Worm (Caenorhabditis elegans) whole organism, L1 larva: Measurements from ENCODE around the gene mec-4.
A peak's percentile ranks its signal among the peaks of the same experiment; 100 is the strongest.

ENCODE experiments used
- C16A3.4 ChIP-seq: fragments of 150-350 bp; optimal IDR thresholded peaks from 2 replicates; lab custom pipeline; 2014; ENCODE audit warnings: missing biosample characterization, missing genetic modification characterization
- C34B4.2 ChIP-seq: sonication (generic microtip); optimal IDR thresholded peaks from 2 replicates; lab custom pipeline; 2017; ENCODE audit warnings: mild to moderate bottlenecking, missing genetic modification characterization, missing compliant biosample characterization
- F16B12.6 ChIP-seq: fragments of 150-350 bp; optimal IDR thresholded peaks from 2 replicates; lab custom pipeline; 2014; ENCODE audit warnings: missing biosample characterization, missing genetic modification characterization
- Y116A8C.19 ChIP-seq: sonication (generic microtip); optimal IDR thresholded peaks from 2 replicates; lab custom pipeline; 2016; ENCODE audit warnings: missing compliant biosample characterization, missing genetic modification characterization, borderline replicate concordance
- ama-1 ChIP-seq: fragments of 150-350 bp; optimal IDR thresholded peaks from 2 replicates; lab custom pipeline; 2014
- blmp-1 ChIP-seq: fragments of 150-350 bp; optimal IDR thresholded peaks from 2 replicates; lab custom pipeline; 2014; ENCODE audit warnings: missing biosample characterization, missing genetic modification characterization
- ceh-8 ChIP-seq: fragments of 200-800 bp; sonication (Bioruptor generic); optimal IDR thresholded peaks from 2 replicates; lab custom pipeline; 2018; ENCODE audit warnings: mild to moderate bottlenecking, missing genetic modification characterization, moderate library complexity, missing compliant biosample characterization
- ceh-88 ChIP-seq: fragments of 200-800 bp; sonication (Bioruptor generic); IDR thresholded peaks from 2 replicates; pipeline ENCODE4 v1.3.6; 2022; ENCODE audit warnings: missing genetic modification characterization, missing compliant biosample characterization
- ces-1 ChIP-seq: fragments of 150-350 bp; optimal IDR thresholded peaks from 2 replicates; lab custom pipeline; 2014; ENCODE audit warnings: missing biosample characterization, missing genetic modification reagents, missing genetic modification characterization
- dpl-1 ChIP-seq, 3 experiments: fragments of 150-350 bp in 2 of 3; sonication (generic microtip) in 1 of 3; optimal IDR thresholded peaks; 2 replicates each; lab custom pipeline; 2014 to 2017; ENCODE audit warnings: missing biosample characterization in 3 of 3, missing genetic modification characterization in 3 of 3, missing genetic modification reagents in 3 of 3
- dsc-1 ChIP-seq: sonication (generic microtip); optimal IDR thresholded peaks from 2 replicates; lab custom pipeline; 2016; ENCODE audit warnings: mild to moderate bottlenecking, missing genetic modification characterization, missing compliant biosample characterization
- efl-1 ChIP-seq, 4 experiments: fragments of 150-350 bp; optimal IDR thresholded peaks in 3 of 4; peaks in 1 of 4; 1 replicate in 1 of 4; 2 replicates in 3 of 4; lab custom pipeline; 2014; ENCODE audit warnings: missing biosample characterization in 2 of 4, missing genetic modification characterization in 2 of 4, missing genetic modification reagents in 2 of 4
- efl-3 ChIP-seq: fragments of 200-800 bp; sonication (Bioruptor generic); optimal IDR thresholded peaks from 2 replicates; lab custom pipeline; 2018; ENCODE audit warnings: mild to moderate bottlenecking, missing genetic modification characterization, missing compliant biosample characterization
- egl-13 ChIP-seq: sonication (generic microtip); optimal IDR thresholded peaks from 2 replicates; lab custom pipeline; 2016; ENCODE audit warnings: missing genotype, missing genetic modification reagents, missing genetic modification characterization, missing compliant biosample characterization
- elt-2 ChIP-seq: sonication (generic microtip); optimal IDR thresholded peaks from 2 replicates; lab custom pipeline; 2016; ENCODE audit warnings: missing genetic modification characterization, mild to moderate bottlenecking, inconsistent platforms, missing compliant biosample characterization, missing genetic modification reagents
- elt-3 ChIP-seq, 6 experiments: fragments of 150-350 bp in 1 of 6; sonication (generic microtip); optimal IDR thresholded peaks; 2 replicates each; lab custom pipeline; 2017 to 2018; ENCODE audit warnings: missing biosample characterization in 6 of 6, missing genetic modification characterization in 6 of 6, inconsistent platforms in 1 of 6
- ets-5 ChIP-seq: fragments of 200-800 bp; sonication (Bioruptor generic); IDR thresholded peaks from 2 replicates; pipeline ENCODE4 v1.3.6; 2022; ENCODE audit warnings: missing genetic modification characterization, missing compliant biosample characterization
- fkh-10 ChIP-seq: sonication (generic microtip); optimal IDR thresholded peaks from 2 replicates; lab custom pipeline; 2017; ENCODE audit warnings: missing biosample characterization, missing genetic modification reagents, missing genetic modification characterization
- fkh-8 ChIP-seq: sonication (generic microtip); optimal IDR thresholded peaks from 2 replicates; lab custom pipeline; 2016; ENCODE audit warnings: mild to moderate bottlenecking, missing genetic modification characterization, missing compliant biosample characterization
- grh-1 ChIP-seq: fragments of 200-800 bp; sonication (Bioruptor generic); IDR thresholded peaks from 2 replicates; pipeline ENCODE4 v1.3.6; 2022; ENCODE audit warnings: missing genetic modification reagents, missing genetic modification characterization, missing compliant biosample characterization
- hlh-17 ChIP-seq: fragments of 200-800 bp; sonication (Bioruptor generic); optimal IDR thresholded peaks from 2 replicates; lab custom pipeline; 2018; ENCODE audit warnings: missing genetic modification characterization, mild to moderate bottlenecking, missing compliant biosample characterization, moderate library complexity, borderline replicate concordance
- hlh-4 ChIP-seq: sonication (generic microtip); optimal IDR thresholded peaks from 2 replicates; lab custom pipeline; 2016; ENCODE audit warnings: mild to moderate bottlenecking, missing genetic modification characterization, missing compliant biosample characterization
- irx-1 ChIP-seq: sonication (generic microtip); optimal IDR thresholded peaks from 2 replicates; lab custom pipeline; 2016; ENCODE audit warnings: missing genetic modification characterization, missing compliant biosample characterization
- isw-1 ChIP-seq: fragments of 200-800 bp; sonication (Bioruptor generic); IDR thresholded peaks from 2 replicates; pipeline ENCODE4 v1.3.6; 2022; ENCODE audit warnings: missing genetic modification characterization, missing compliant biosample characterization
- jun-1 ChIP-seq: fragments of 150-350 bp; optimal IDR thresholded peaks from 2 replicates; lab custom pipeline; 2014; ENCODE audit warnings: missing biosample characterization, missing genetic modification reagents, missing genetic modification characterization
- lin-13 ChIP-seq: fragments of 150-350 bp; optimal IDR thresholded peaks from 2 replicates; lab custom pipeline; 2014; ENCODE audit warnings: missing biosample characterization, missing genetic modification reagents, missing genetic modification characterization
- lin-15B ChIP-seq: fragments of 150-350 bp; sonication (generic microtip); optimal IDR thresholded peaks from 3 replicates; lab custom pipeline; 2014; ENCODE audit warnings: missing biosample characterization, missing genetic modification characterization
- lin-39 ChIP-seq: fragments of 150-350 bp; optimal IDR thresholded peaks from 2 replicates; lab custom pipeline; 2014; ENCODE audit warnings: missing biosample characterization, missing genetic modification reagents, missing genetic modification characterization
- lir-3 ChIP-seq: sonication (generic microtip); optimal IDR thresholded peaks from 2 replicates; lab custom pipeline; 2016; ENCODE audit warnings: mild to moderate bottlenecking, missing genetic modification characterization, moderate library complexity, missing compliant biosample characterization; ENCODE audit not compliant: poor library complexity
- lsy-2 ChIP-seq, 2 experiments: fragments of 150-350 bp; optimal IDR thresholded peaks; 2 replicates each; lab custom pipeline; 2014; ENCODE audit warnings: missing biosample characterization in 2 of 2, missing genetic modification characterization in 2 of 2
- mdl-1 ChIP-seq, 2 experiments: fragments of 150-350 bp; optimal IDR thresholded peaks; 2 replicates each; lab custom pipeline; 2014 to 2017; ENCODE audit warnings: missing biosample characterization in 2 of 2, missing genetic modification characterization in 2 of 2, inconsistent platforms in 1 of 2
- mef-2 ChIP-seq: fragments of 150-350 bp; optimal IDR thresholded peaks from 2 replicates; lab custom pipeline; 2014; ENCODE audit warnings: missing biosample characterization, missing genetic modification characterization
- nhr-11 ChIP-seq: fragments of 150-350 bp; optimal IDR thresholded peaks from 2 replicates; lab custom pipeline; 2014; ENCODE audit warnings: missing biosample characterization, missing genetic modification characterization
- nhr-12 ChIP-seq: sonication (generic microtip); optimal IDR thresholded peaks from 2 replicates; lab custom pipeline; 2017; ENCODE audit warnings: missing biosample characterization, missing genetic modification characterization
- nhr-20 ChIP-seq: sonication (generic microtip); optimal IDR thresholded peaks from 2 replicates; lab custom pipeline; 2016; ENCODE audit warnings: mild to moderate bottlenecking, missing genetic modification characterization, missing compliant biosample characterization
- nhr-28 ChIP-seq: fragments of 150-350 bp; optimal IDR thresholded peaks from 2 replicates; lab custom pipeline; 2014; ENCODE audit warnings: missing biosample characterization, missing genetic modification characterization
- nhr-47 ChIP-seq: sonication (generic microtip); optimal IDR thresholded peaks from 2 replicates; lab custom pipeline; 2016; ENCODE audit warnings: mild to moderate bottlenecking, missing genetic modification characterization, moderate library complexity, missing compliant biosample characterization
- nhr-71 ChIP-seq: sonication (generic microtip); optimal IDR thresholded peaks from 2 replicates; lab custom pipeline; 2016; ENCODE audit warnings: mild to moderate bottlenecking, missing genetic modification characterization, moderate library complexity, missing compliant biosample characterization
- nhr-76 ChIP-seq: sonication (generic microtip); optimal IDR thresholded peaks from 2 replicates; lab custom pipeline; 2017; ENCODE audit warnings: missing biosample characterization, missing genetic modification characterization
- nhr-77 ChIP-seq: fragments of 150-350 bp; optimal IDR thresholded peaks from 2 replicates; lab custom pipeline; 2014; ENCODE audit warnings: missing biosample characterization, missing genetic modification characterization
- nhr-85 ChIP-seq: sonication (generic microtip); peaks from one replicate; lab custom pipeline; 2016; ENCODE audit warnings: missing genetic modification characterization, inconsistent platforms, missing compliant biosample characterization
- nhr-90 ChIP-seq: sonication (generic microtip); optimal IDR thresholded peaks from 2 replicates; lab custom pipeline; 2016; ENCODE audit warnings: mild to moderate bottlenecking, missing genetic modification characterization, missing compliant biosample characterization; ENCODE audit not compliant: poor library complexity
- pqm-1 ChIP-seq: sonication (generic microtip); optimal IDR thresholded peaks from 3 replicates; lab custom pipeline; 2017; ENCODE audit warnings: missing biosample characterization, missing genetic modification characterization
- rnt-1 ChIP-seq: sonication (generic microtip); optimal IDR thresholded peaks from 2 replicates; lab custom pipeline; 2016; ENCODE audit warnings: mild to moderate bottlenecking, missing genetic modification characterization, moderate library complexity, missing compliant biosample characterization
- skn-1 ChIP-seq: fragments of 150-350 bp; optimal IDR thresholded peaks from 2 replicates; lab custom pipeline; 2014; ENCODE audit warnings: missing biosample characterization, missing genetic modification characterization
- snpc-4 ChIP-seq: fragments of 150-350 bp; optimal IDR thresholded peaks from 2 replicates; lab custom pipeline; 2014; ENCODE audit warnings: missing biosample characterization, missing genetic modification characterization
- sptf-1 ChIP-seq: fragments of 150-350 bp; optimal IDR thresholded peaks from 2 replicates; lab custom pipeline; 2014; ENCODE audit warnings: missing biosample characterization, missing genetic modification characterization
- swsn-7 ChIP-seq: sonication (generic microtip); optimal IDR thresholded peaks from 2 replicates; lab custom pipeline; 2016; ENCODE audit warnings: missing genetic modification characterization, missing compliant biosample characterization
- unc-130 ChIP-seq: fragments of 150-350 bp; optimal IDR thresholded peaks from 2 replicates; lab custom pipeline; 2017; ENCODE audit warnings: missing biosample characterization, missing genetic modification characterization, inconsistent platforms
- unc-62 ChIP-seq: fragments of 150-350 bp; optimal IDR thresholded peaks from 2 replicates; lab custom pipeline; 2014; ENCODE audit warnings: missing biosample characterization, missing genetic modification reagents, missing genetic modification characterization
- unc-86 ChIP-seq: sonication (generic microtip); optimal IDR thresholded peaks from 2 replicates; lab custom pipeline; 2016; ENCODE audit warnings: missing genetic modification characterization, missing compliant biosample characterization
- ztf-11 ChIP-seq, 2 experiments: sonication (generic microtip); optimal IDR thresholded peaks; 2 replicates each; lab custom pipeline; 2016 to 2017; ENCODE audit warnings: missing genetic modification characterization in 2 of 2, missing biosample characterization in 1 of 2, missing compliant biosample characterization in 1 of 2
- ztf-4 ChIP-seq: fragments of 150-350 bp; optimal IDR thresholded peaks from 2 replicates; lab custom pipeline; 2014; ENCODE audit warnings: missing biosample characterization, missing genetic modification characterization

mec-4 gene

ce11 chrX:16786021-16786488, 20.9 kb downstream of the mec-4 start, which contains the start of gene T01C8.2 (continued):
- no peak for TF ChIP-seq lin-39 (tag; lab: Kevin White, UChicago)
- no peak for TF ChIP-seq rnt-1 (tag; lab: Kevin White, UChicago)
- TF ChIP-seq C34B4.2 (tag; lab: Kevin White, UChicago): no peak
- no peak for TF ChIP-seq ces-1 (GFP tag; lab: Kevin White, UChicago)
- no peak for TF ChIP-seq snpc-4 (tag; lab: Kevin White, UChicago)
- TF ChIP-seq sptf-1 (tag; lab: Kevin White, UChicago): no peak
- TF ChIP-seq ama-1: no peak
- no peak for TF ChIP-seq efl-3 (GFP tag; lab: Kevin White, UChicago)
- no peak for TF ChIP-seq lin-13 (GFP tag; lab: Kevin White, UChicago)
- TF ChIP-seq ceh-8 (GFP tag; lab: Kevin White, UChicago): no peak
- TF ChIP-seq dpl-1 (GFP tag; optimal IDR thresholded peaks at IDR 0.05; lab: Kevin White, UChicago): no peak
- TF ChIP-seq nhr-85 (tag; lab: Kevin White, UChicago): peak; percentile 89
- TF ChIP-seq nhr-47 (tag; lab: Kevin White, UChicago): peak; percentile 25
- no peak for TF ChIP-seq efl-1 (optimal IDR thresholded peaks at IDR 0.05; lab: Kevin White, UChicago)
- no peak for TF ChIP-seq efl-1 (GFP tag; optimal IDR thresholded peaks at IDR 0.05 in 1 of 2; lab: Kevin White, UChicago)
- peak; percentile 5 for TF ChIP-seq swsn-7 (tag; lab: Kevin White, UChicago)
- peak in 1 of 2 experiments; percentile 10 for TF ChIP-seq lsy-2 (tag; optimal IDR thresholded peaks at IDR 0.05; lab: Kevin White, UChicago)
- peak; percentile 58 for TF ChIP-seq nhr-71 (tag; lab: Kevin White, UChicago)
- no peak for TF ChIP-seq irx-1
- no peak for TF ChIP-seq dsc-1 (tag; lab: Kevin White, UChicago)
- TF ChIP-seq skn-1 (tag; lab: Kevin White, UChicago): no peak
- TF ChIP-seq nhr-77 (tag; lab: Kevin White, UChicago): no peak
- peak; percentile 63 for TF ChIP-seq nhr-20 (tag; lab: Kevin White, UChicago)
- TF ChIP-seq isw-1 (GFP tag; lab: Robert Waterston, UW): no peak
- TF ChIP-seq ztf-11 (tag; optimal IDR thresholded peaks at IDR 0.05; lab: Kevin White, UChicago): no peak
- TF ChIP-seq Y116A8C.19 (tag; lab: Kevin White, UChicago): no peak
- TF ChIP-seq nhr-11: no peak
- TF ChIP-seq hlh-17 (GFP tag; lab: Kevin White, UChicago): no peak
- TF ChIP-seq F16B12.6 (tag; lab: Kevin White, UChicago): no peak
- no peak for TF ChIP-seq fkh-8 (tag; lab: Kevin White, UChicago)
- TF ChIP-seq fkh-10: no peak
- TF ChIP-seq unc-62 (GFP tag; lab: Kevin White, UChicago): no peak
- TF ChIP-seq blmp-1: peak; percentile 98
- no peak for TF ChIP-seq nhr-28 (tag; lab: Kevin White, UChicago)
- TF ChIP-seq elt-3 (tag; optimal IDR thresholded peaks at IDR 0.05; lab: Kevin White, UChicago): peak in 4 of 6 experiments; percentile 30 to 63 (median 46)
- no peak for TF ChIP-seq elt-2 (tag; lab: Kevin White, UChicago)
- no peak for TF ChIP-seq ceh-88 (GFP tag; lab: Robert Waterston, UW)
- no peak for TF ChIP-seq ets-5 (GFP tag; lab: Robert Waterston, UW)
- TF ChIP-seq jun-1: no peak
- TF ChIP-seq grh-1 (GFP tag; lab: Robert Waterston, UW): peak; percentile 38; the same call in 1 of the 2 replicates
- TF ChIP-seq nhr-90: peak; percentile 65
- no peak for TF ChIP-seq egl-13 (tag; lab: Kevin White, UChicago)
- peak; percentile 13 for TF ChIP-seq C16A3.4
- peak in 1 of 2 experiments; percentile 38 for TF ChIP-seq mdl-1 (tag; optimal IDR thresholded peaks at IDR 0.05; lab: Kevin White, UChicago)
- TF ChIP-seq ztf-4: no peak
- no peak for TF ChIP-seq hlh-4
- TF ChIP-seq unc-130 (tag; lab: Kevin White, UChicago): no peak
- TF ChIP-seq pqm-1 (tag; lab: Kevin White, UChicago): no peak
- no peak for TF ChIP-seq unc-86
- no peak for TF ChIP-seq lin-15B
- no peak for TF ChIP-seq nhr-12 (tag; lab: Kevin White, UChicago)
- no peak for TF ChIP-seq lir-3 (tag; lab: Kevin White, UChicago)
- no peak for TF ChIP-seq mef-2
- TF ChIP-seq nhr-76 (tag; lab: Kevin White, UChicago): no peak
